Worm (Caenorhabditis elegans) whole organism, mixed stage, embryonic: ENCODE results near the gene Y46H3C.7.

Experiments used
- elt-3 ChIP-seq: fragments of 150-350 bp; optimal IDR thresholded peaks from 2 replicates; lab custom pipeline; 2014; ENCODE audit warnings: missing biosample characterization, missing genetic modification characterization
- ham-2 ChIP-seq: fragments of 200-800 bp; sonication (Bioruptor generic); optimal IDR thresholded peaks from 2 replicates; lab custom pipeline; 2018; ENCODE audit warnings: mild to moderate bottlenecking, missing genetic modification characterization, missing compliant biosample characterization
- lin-13 ChIP-seq: fragments of 150-350 bp; optimal IDR thresholded peaks from 2 replicates; lab custom pipeline; 2014; ENCODE audit warnings: missing biosample characterization, missing genetic modification characterization
- lin-32 ChIP-seq: fragments of 200-800 bp; sonication (Bioruptor generic); optimal IDR thresholded peaks from 2 replicates; lab custom pipeline; 2018; ENCODE audit warnings: mild to moderate bottlenecking, missing genetic modification characterization, missing compliant biosample characterization
- nhr-28 ChIP-seq: fragments of 150-350 bp; optimal IDR thresholded peaks from 2 replicates; lab custom pipeline; 2014; ENCODE audit warnings: missing biosample characterization, missing genetic modification characterization
- unc-62 ChIP-seq: fragments of 150-350 bp; optimal IDR thresholded peaks from 2 replicates; lab custom pipeline; 2014; ENCODE audit warnings: missing biosample characterization, missing genetic modification reagents, missing genetic modification characterization
- ztf-11 ChIP-seq: fragments of 150-350 bp; optimal IDR thresholded peaks from 2 replicates; lab custom pipeline; 2014; ENCODE audit warnings: missing biosample characterization, missing genetic modification characterization

DNA sequence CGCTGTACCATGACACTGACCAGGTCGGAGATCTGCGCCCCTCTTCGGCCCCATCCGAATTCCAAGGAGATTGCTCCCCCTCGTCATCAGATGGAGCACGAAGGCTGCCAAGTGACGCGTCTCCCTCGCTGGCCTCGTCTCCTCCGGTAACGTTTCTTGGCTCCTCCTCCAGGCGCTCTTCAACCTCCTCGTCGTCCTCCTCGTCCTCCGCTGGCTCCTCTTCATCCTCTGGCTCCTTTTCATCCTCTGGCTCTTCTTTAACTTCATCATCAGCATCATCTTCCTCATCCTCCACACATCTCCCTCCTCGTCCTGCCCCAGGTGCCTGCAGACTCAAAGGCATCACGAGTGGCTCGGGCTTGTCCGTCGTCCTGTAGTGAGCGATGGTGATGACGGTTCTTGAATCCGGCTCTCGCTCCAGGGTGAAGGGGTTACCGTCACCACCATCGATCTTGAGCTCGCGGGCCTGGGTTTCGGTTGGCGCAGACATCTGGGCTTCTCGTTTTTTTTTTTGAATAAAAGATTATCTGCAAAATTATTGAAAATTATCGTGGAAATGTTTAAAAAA is 5.5 kb upstream of the Y46H3C.7 start:
- TF ChIP-seq ham-2 (GFP tag; lab: Kevin White, UChicago) (no peak), lin-32 (GFP tag; lab: Kevin White, UChicago) (no peak), lin-13 (no peak), unc-62 (GFP tag; lab: Kevin White, UChicago) (no peak), nhr-28 (no peak), ztf-11 (no peak), elt-3 (tag; lab: Kevin White, UChicago) (no peak)
